Worm (Caenorhabditis elegans): Measurements from ENCODE around the gene str-113.
A peak's percentile ranks its signal among the peaks of the same experiment; 100 is the strongest.

str-113 gene

DNA sequence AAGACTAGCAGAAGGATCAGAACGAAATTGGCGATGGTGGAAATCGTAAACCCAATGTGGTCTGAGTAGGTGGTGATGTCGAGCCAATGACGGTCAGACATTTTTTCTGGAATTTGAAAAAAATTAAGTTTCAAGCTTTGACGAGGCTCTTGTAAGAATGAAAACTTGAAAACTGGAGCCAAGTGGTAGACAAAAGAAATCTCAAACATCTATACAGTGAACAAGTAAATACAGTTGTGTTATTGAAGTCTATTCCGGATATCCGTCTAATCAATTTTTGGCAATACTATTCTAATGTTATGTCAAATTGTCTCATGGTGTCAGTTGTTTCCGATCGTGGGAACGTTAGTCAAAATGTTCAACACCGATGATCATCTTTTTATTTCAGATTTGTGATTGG is at the start of gene str-113:
Gene str-113, minus strand, starts transcription at position 101 of the 400 bp plus-strand sequence.
- no peak for TF ChIP-seq ztf-11 (tag; optimal IDR thresholded peaks at IDR 0.05)
- TF ChIP-seq nhr-12 (tag; optimal IDR thresholded peaks at IDR 0.05): no peak
- no peak for TF ChIP-seq sea-2 (GFP tag; optimal IDR thresholded peaks at IDR 0.05)
- no peak for TF ChIP-seq pqm-1 (tag; optimal IDR thresholded peaks at IDR 0.05)
- TF ChIP-seq eor-1 (tag; optimal IDR thresholded peaks at IDR 0.05): no peak
- no peak for TF ChIP-seq nhr-76 (tag; optimal IDR thresholded peaks at IDR 0.05)
- no peak for TF ChIP-seq fkh-10 (GFP tag; optimal IDR thresholded peaks at IDR 0.05)
- TF ChIP-seq ceh-82 (tag; optimal IDR thresholded peaks at IDR 0.05): no peak
- TF ChIP-seq egl-5 (tag; optimal IDR thresholded peaks at IDR 0.05): no peak
- no peak for TF ChIP-seq ceh-9 (tag; optimal IDR thresholded peaks at IDR 0.05)
- TF ChIP-seq pha-4 (tag; optimal IDR thresholded peaks at IDR 0.05): no peak

- TF ChIP-seq ama-1 (optimal IDR thresholded peaks at IDR 0.05) (peak; percentile 25), nfya-1 (tag; optimal IDR thresholded peaks at IDR 0.05; ENCODE audit: insufficient read depth) (peak; percentile 72), unc-39 (tag; optimal IDR thresholded peaks at IDR 0.05) (no peak), ceh-82 (tag; optimal IDR thresholded peaks at IDR 0.05) (no peak), jun-1 (tag; optimal IDR thresholded peaks at IDR 0.05) (no peak), unc-62 (GFP tag; optimal IDR thresholded peaks at IDR 0.05) (peak; percentile 91), ztf-11 (tag; optimal IDR thresholded peaks at IDR 0.05) (no peak), nhr-76 (tag; optimal IDR thresholded peaks at IDR 0.05) (no peak), pha-4 (tag; optimal IDR thresholded peaks at IDR 0.05) (no peak), lin-39 (tag; optimal IDR thresholded peaks at IDR 0.05) (peak; percentile 59), pqm-1 (tag; optimal IDR thresholded peaks at IDR 0.05) (no peak), elt-2 (tag; optimal IDR thresholded peaks at IDR 0.05) (no peak), sea-2 (GFP tag; optimal IDR thresholded peaks at IDR 0.05) (no peak), ceh-16 (tag; optimal IDR thresholded peaks at IDR 0.05) (no peak), nhr-11 (tag; optimal IDR thresholded peaks at IDR 0.05) (no peak), fkh-10 (GFP tag; optimal IDR thresholded peaks at IDR 0.05) (peak; percentile 88), fkh-2 (tag; optimal IDR thresholded peaks at IDR 0.05) (no peak)
Observed at ce11 chrV:3716279-3716887, 49.6 kb upstream of the str-113 start.

DNA sequence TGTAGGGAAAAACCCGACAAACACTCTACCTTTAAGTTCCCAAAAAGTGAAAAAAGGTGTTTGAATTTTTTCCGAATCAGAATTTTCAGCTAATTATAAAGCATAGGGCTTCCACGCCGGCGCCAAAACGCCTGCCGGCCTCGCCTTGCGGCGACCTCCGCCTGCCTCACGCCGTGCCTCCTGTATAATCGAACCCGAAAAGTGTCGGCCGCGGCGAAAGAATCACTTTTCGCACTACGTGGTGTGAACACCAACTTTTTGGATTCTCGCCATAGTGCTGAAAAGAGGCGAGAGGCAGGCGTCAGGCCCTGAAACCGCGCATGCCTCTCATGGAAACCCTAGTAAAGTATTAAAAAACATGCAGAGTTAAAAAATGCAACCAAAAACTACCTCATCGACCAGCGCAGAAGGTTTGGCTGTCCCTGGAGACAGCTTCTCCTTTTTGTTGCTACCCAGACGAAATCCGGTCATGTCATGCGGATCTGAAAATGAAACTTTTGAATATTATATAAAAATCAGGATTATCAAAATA is 48.8 kb upstream of the str-113 start, which contains the start of gene nrsn-1:
Gene nrsn-1, minus strand, starts transcription at position 482 of the 532 bp plus-strand sequence.
- TF ChIP-seq daf-12 (tag; optimal IDR thresholded peaks at IDR 0.05) (no peak), nhr-12 (tag; optimal IDR thresholded peaks at IDR 0.05) (no peak), nhr-11 (tag; optimal IDR thresholded peaks at IDR 0.05) (no peak), unc-39 (tag; optimal IDR thresholded peaks at IDR 0.05) (no peak), nhr-77 (tag; optimal IDR thresholded peaks at IDR 0.05) (no peak)

DNA sequence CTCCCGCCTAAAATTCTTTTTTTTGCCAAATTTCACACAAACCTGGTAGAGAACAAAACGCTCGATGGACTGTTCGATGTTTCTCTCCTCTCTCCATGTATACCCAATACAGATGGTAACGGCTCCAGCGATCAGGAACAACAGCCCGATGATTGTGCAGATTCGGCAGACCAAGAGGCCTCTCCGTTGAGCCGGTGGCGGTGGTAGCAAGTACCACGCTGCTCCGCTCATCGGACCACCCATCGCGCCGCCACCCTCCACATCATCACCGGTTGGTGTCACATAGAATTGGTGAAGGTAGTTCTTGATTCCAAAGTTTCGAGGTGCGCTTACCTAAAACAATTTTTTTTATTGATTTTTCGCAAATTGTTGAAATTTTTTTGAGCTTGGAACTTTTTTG is 48.0 kb upstream of the str-113 start:
- TF ChIP-seq nhr-67 (tag; optimal IDR thresholded peaks at IDR 0.05) (no peak), ceh-28 (tag; optimal IDR thresholded peaks at IDR 0.05) (no peak)

ce11 chrV:3712955-3713354 is 46.2 kb upstream of the str-113 start:
- no peak for TF ChIP-seq daf-12 (tag; optimal IDR thresholded peaks at IDR 0.05)
- peak; percentile 52 for TF ChIP-seq ceh-28 (tag; optimal IDR thresholded peaks at IDR 0.05)

DNA sequence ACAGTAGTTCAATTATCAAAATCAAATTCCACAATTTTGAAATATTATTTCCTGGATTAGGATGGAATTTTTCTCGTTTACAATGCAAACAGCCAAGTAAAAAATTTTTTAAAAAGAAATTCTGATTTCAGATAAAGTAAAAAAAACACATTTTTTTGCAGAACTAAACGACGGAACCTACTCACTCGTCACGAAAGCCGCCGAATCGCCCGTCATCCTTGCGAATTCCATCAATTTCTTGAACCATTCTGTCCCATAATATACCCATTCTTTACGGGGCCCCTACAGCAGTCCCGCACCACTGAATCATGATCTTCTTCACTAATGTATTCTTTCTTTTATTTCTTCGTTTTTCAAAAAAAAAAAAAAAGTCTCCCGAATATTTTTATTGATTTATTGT is 45.4 kb upstream of the str-113 start:
- TF ChIP-seq ceh-28 (tag; optimal IDR thresholded peaks at IDR 0.05) (no peak), elt-1 (tag; optimal IDR thresholded peaks at IDR 0.05) (no peak), eor-1 (tag; optimal IDR thresholded peaks at IDR 0.05) (no peak), fkh-10 (GFP tag; optimal IDR thresholded peaks at IDR 0.05) (no peak), nhr-77 (tag; optimal IDR thresholded peaks at IDR 0.05) (no peak), nhr-11 (tag; optimal IDR thresholded peaks at IDR 0.05) (no peak), daf-12 (tag; optimal IDR thresholded peaks at IDR 0.05) (no peak), nhr-25 (tag; optimal IDR thresholded peaks at IDR 0.05) (no peak), elt-3 (tag; optimal IDR thresholded peaks at IDR 0.05) (no peak), sea-2 (GFP tag; optimal IDR thresholded peaks at IDR 0.05) (no peak)

ce11 chrV:3711544-3711943 is 44.8 kb upstream of the str-113 start:
- TF ChIP-seq fos-1 (tag; optimal IDR thresholded peaks at IDR 0.05) (no peak), zag-1 (tag; optimal IDR thresholded peaks at IDR 0.05) (no peak), lin-39 (tag; optimal IDR thresholded peaks at IDR 0.05) (no peak), eor-1 (tag; optimal IDR thresholded peaks at IDR 0.05) (no peak), ZK546.5 (tag; optimal IDR thresholded peaks at IDR 0.05) (no peak), egl-5 (tag; optimal IDR thresholded peaks at IDR 0.05) (no peak), unc-62 (GFP tag; optimal IDR thresholded peaks at IDR 0.05) (no peak), lsy-12 (tag; optimal IDR thresholded peaks at IDR 0.05) (no peak), fkh-2 (tag; optimal IDR thresholded peaks at IDR 0.05) (no peak), pha-4 (tag; optimal IDR thresholded peaks at IDR 0.05) (no peak), ama-1 (optimal IDR thresholded peaks at IDR 0.05) (no peak), lin-15B (tag; optimal IDR thresholded peaks at IDR 0.05) (no peak), nhr-25 (tag; optimal IDR thresholded peaks at IDR 0.05) (no peak), nhr-11 (tag; optimal IDR thresholded peaks at IDR 0.05) (no peak), pqm-1 (tag; optimal IDR thresholded peaks at IDR 0.05) (no peak), elt-2 (tag; optimal IDR thresholded peaks at IDR 0.05) (no peak), nhr-76 (tag; optimal IDR thresholded peaks at IDR 0.05) (no peak), ztf-4 (tag; optimal IDR thresholded peaks at IDR 0.05) (no peak)
